Worm (Caenorhabditis elegans): ENCODE results near the gene C07G1.7.

- TF ChIP-seq dao-5 (tag; optimal IDR thresholded peaks at IDR 0.05) = no peak
- TF ChIP-seq him-1 (tag; optimal IDR thresholded peaks at IDR 0.05) = no peak
Measured at ce11 chrIV:8236502-8236901, 24.9 kb upstream of the C07G1.7 start, which contains the start of gene nhr-66.

Measured in whole organism, L4/young adult.